Fruit fly (Drosophila melanogaster) whole organism, pupa: ENCODE measurements around the gene CG18765.

Source experiments
- CG9948 ChIP-seq: fragments of 200-800 bp; sonication (Bioruptor generic); optimal IDR thresholded peaks from 2 replicates; lab custom pipeline; 2018; ENCODE audit warnings: missing biosample characterization, mild to moderate bottlenecking, missing genetic modification characterization, moderate library complexity
- EcR ChIP-seq: fragments of 200-800 bp; sonication (Bioruptor generic); optimal IDR thresholded peaks from 3 replicates; lab custom pipeline; 2019; ENCODE audit warnings: missing biosample characterization, missing genetic modification characterization, mild to moderate bottlenecking, moderate library complexity, missing genetic modification reagents
- Ets98B ChIP-seq: fragments of 200-800 bp; sonication (Bioruptor generic); IDR thresholded peaks from 2 replicates; pipeline ENCODE4 v1.3.6; 2022; ENCODE audit warnings: missing biosample characterization, missing genetic modification characterization

- peak; percentile 83 for TF ChIP-seq CG9948 (tag; lab: Kevin White, UChicago)
- TF ChIP-seq EcR (GFP tag; lab: Kevin White, UChicago) = peak; percentile 81
- peak; percentile 74 for TF ChIP-seq Ets98B (GFP tag; lab: Robert Waterston, UW)
Observed at dm6 chr3R:11657786-11658193, 33.8 kb downstream of the CG18765 start.
